Fruit fly (Drosophila melanogaster): ENCODE data around the gene gnu.
A peak's percentile ranks its signal among the peaks of the same experiment; 100 is the strongest.

gnu gene

dm6 chr3L:14784949-14785408 is 18.2 kb downstream of the gnu start (continued):
- TF ChIP-seq bsh (GFP tag; optimal IDR thresholded peaks at IDR 0.05) (peak; percentile 59 to 96), eve (GFP tag; optimal IDR thresholded peaks at IDR 0.05) (peak in 1 of 2 experiments; percentile 22), CG1024 (GFP tag; IDR thresholded peaks at IDR 0.05) (peak; percentile 56), CG9727 (GFP tag; optimal IDR thresholded peaks at IDR 0.05) (peak; percentile 99), amos (GFP tag; IDR thresholded peaks at IDR 0.05; ENCODE audit: partially characterized antibody) (no peak), CG14014 (GFP tag; IDR thresholded peaks at IDR 0.05) (peak; percentile 91), Rfx (GFP tag; IDR thresholded peaks at IDR 0.05) (peak; percentile 90; the same call in 1 of the 2 replicates), sisA (GFP tag; IDR thresholded peaks at IDR 0.05) (peak; percentile 86), fd64A (GFP tag; optimal IDR thresholded peaks at IDR 0.05) (peak; percentile 86), E2f1 (GFP tag; IDR thresholded peaks at IDR 0.05) (peak; percentile 90), gcm2 (GFP tag; optimal IDR thresholded peaks at IDR 0.05) (peak; percentile 87), lov (optimal IDR thresholded peaks at IDR 0.05) (no peak), lov (GFP tag; IDR thresholded peaks at IDR 0.05) (peak; percentile 79; the same call in 2 of the 3 replicates), CG10366 (GFP tag; IDR thresholded peaks at IDR 0.05) (peak; percentile 84), nmo (GFP tag; optimal IDR thresholded peaks at IDR 0.05) (peak; percentile 99), MTF-1 (GFP tag; optimal IDR thresholded peaks at IDR 0.05; ENCODE audit: borderline replicate concordance) (peak; percentile 84), CG14965 (GFP tag; optimal IDR thresholded peaks at IDR 0.05; ENCODE audit: borderline replicate concordance) (peak; percentile 70), H15 (GFP tag; IDR thresholded peaks at IDR 0.05) (peak; percentile 80), C15 (GFP tag; IDR thresholded peaks at IDR 0.05) (peak; percentile 87), tin (GFP tag; optimal IDR thresholded peaks at IDR 0.05) (peak; percentile 95), HmgZ (tag; optimal IDR thresholded peaks at IDR 0.05) (peak; percentile 96), inv (GFP tag; IDR thresholded peaks at IDR 0.05; ENCODE audit: partially characterized antibody) (no peak), h (optimal IDR thresholded peaks at IDR 0.05) (no peak), CG10147 (GFP tag; optimal IDR thresholded peaks at IDR 0.05) (peak; percentile 99), stc (GFP tag; IDR thresholded peaks at IDR 0.05) (peak; percentile 93), CG3163 (GFP tag; optimal IDR thresholded peaks at IDR 0.05) (peak; percentile 76), CG2202 (tag; optimal IDR thresholded peaks at IDR 0.05) (peak; percentile 96), PHDP (tag; optimal IDR thresholded peaks at IDR 0.05) (peak; percentile 97), CrebB (tag; optimal IDR thresholded peaks at IDR 0.05) (peak; percentile 94), Atf-2 (GFP tag; optimal IDR thresholded peaks at IDR 0.05) (peak; percentile 93), CG13775 (GFP tag; optimal IDR thresholded peaks at IDR 0.05) (peak; percentile 97), Kr (GFP tag; optimal IDR thresholded peaks at IDR 0.05) (peak; percentile 82), Awh (GFP tag; IDR thresholded peaks at IDR 0.05) (peak; percentile 73), hbn (GFP tag; IDR thresholded peaks at IDR 0.05; ENCODE audit: partially characterized antibody) (no peak), sens (GFP tag) (peak; percentile 99), CG3065 (GFP tag; optimal IDR thresholded peaks at IDR 0.05) (peak; percentile 87), CG14050 (GFP tag; IDR thresholded peaks at IDR 0.05) (peak; percentile 83), ems (GFP tag; optimal IDR thresholded peaks at IDR 0.05) (peak; percentile 93), Elba2 (GFP tag; optimal IDR thresholded peaks at IDR 0.05) (peak; percentile 27), row (GFP tag; IDR thresholded peaks at IDR 0.05) (peak; percentile 95), CG18262 (tag; optimal IDR thresholded peaks at IDR 0.05) (peak; percentile 99), CG2129 (GFP tag; IDR thresholded peaks at IDR 0.05; ENCODE audit: partially characterized antibody) (no peak), lola (GFP tag; optimal IDR thresholded peaks at IDR 0.05) (peak in 1 of 3 experiments; percentile 98), fru (optimal IDR thresholded peaks at IDR 0.05) (no peak), CoRest (tag; optimal IDR thresholded peaks at IDR 0.05) (peak; percentile 99), Dref (GFP tag; IDR thresholded peaks at IDR 0.05) (no peak), fd96Cb (tag; optimal IDR thresholded peaks at IDR 0.05) (peak; percentile 98), CG14710 (tag; optimal IDR thresholded peaks at IDR 0.05) (peak; percentile 97)

All from whole organism, embryonic.